Worm (Caenorhabditis elegans): ENCODE data around the gene F49E8.8.

The F49E8.8 gene

ce11 chrIV:7510829-7511228 lies 45.6 kb upstream of the F49E8.8 start:
- TF ChIP-seq efl-1 (optimal IDR thresholded peaks at IDR 0.05) (peak in 1 of 2 experiments; percentile 10), efl-1 (GFP tag; optimal IDR thresholded peaks at IDR 0.05 in 1 of 2) (peak in 1 of 2 experiments; percentile 40), lin-35 (GFP tag; optimal IDR thresholded peaks at IDR 0.05) (peak in 1 of 2 experiments; percentile 7), dpl-1 (GFP tag; optimal IDR thresholded peaks at IDR 0.05) (peak in 2 of 3 experiments; percentile 29 to 37), ama-1 (optimal IDR thresholded peaks at IDR 0.05) (no peak)

- TF ChIP-seq zag-1 (tag; optimal IDR thresholded peaks at IDR 0.05) (no peak), skn-1 (tag; optimal IDR thresholded peaks at IDR 0.05) (no peak), C04F5.9 (tag; optimal IDR thresholded peaks at IDR 0.05) (no peak), Y116A8C.19 (tag; optimal IDR thresholded peaks at IDR 0.05; ENCODE audit: borderline replicate concordance) (no peak), mef-2 (tag; optimal IDR thresholded peaks at IDR 0.05) (no peak), nhr-71 (tag; optimal IDR thresholded peaks at IDR 0.05) (peak; percentile 70), dsc-1 (tag; optimal IDR thresholded peaks at IDR 0.05) (peak; percentile 20), sox-4 (tag; optimal IDR thresholded peaks at IDR 0.05) (no peak), hlh-4 (tag; optimal IDR thresholded peaks at IDR 0.05) (no peak), ceh-88 (GFP tag; IDR thresholded peaks at IDR 0.05) (no peak), irx-1 (tag; optimal IDR thresholded peaks at IDR 0.05) (no peak), unc-62 (GFP tag; optimal IDR thresholded peaks at IDR 0.05) (no peak), fos-1 (tag; optimal IDR thresholded peaks at IDR 0.05) (no peak), xbp-1 (tag; optimal IDR thresholded peaks at IDR 0.05) (peak; percentile 42), pag-3 (tag; optimal IDR thresholded peaks at IDR 0.05; ENCODE audit: borderline replicate concordance, insufficient read depth) (no peak), nhr-47 (tag; optimal IDR thresholded peaks at IDR 0.05) (peak; percentile 39), alr-1 (tag; optimal IDR thresholded peaks at IDR 0.05; ENCODE audit: borderline replicate concordance) (no peak), sup-37 (GFP tag; optimal IDR thresholded peaks at IDR 0.05) (no peak), nhr-28 (tag; optimal IDR thresholded peaks at IDR 0.05) (no peak), sptf-1 (tag; optimal IDR thresholded peaks at IDR 0.05) (no peak), dpl-1 (GFP tag; optimal IDR thresholded peaks at IDR 0.05) (peak; percentile 37 to 59 (median 55)), blmp-1 (tag; optimal IDR thresholded peaks at IDR 0.05) (peak; percentile 53), nhr-20 (tag; optimal IDR thresholded peaks at IDR 0.05) (peak; percentile 52), hlh-17 (GFP tag; optimal IDR thresholded peaks at IDR 0.05; ENCODE audit: borderline replicate concordance) (no peak), efl-3 (GFP tag; optimal IDR thresholded peaks at IDR 0.05) (no peak), ceh-82 (tag; optimal IDR thresholded peaks at IDR 0.05) (peak in 2 of 3 experiments; percentile 15 to 27), mep-1 (tag; optimal IDR thresholded peaks at IDR 0.05) (peak; percentile 57), unc-130 (tag; optimal IDR thresholded peaks at IDR 0.05) (no peak), aly-2 (tag; optimal IDR thresholded peaks at IDR 0.05) (no peak), rnt-1 (tag; optimal IDR thresholded peaks at IDR 0.05) (peak; percentile 7), lir-3 (tag; optimal IDR thresholded peaks at IDR 0.05; ENCODE audit: poor library complexity) (no peak), lin-39 (tag; optimal IDR thresholded peaks at IDR 0.05) (no peak), isw-1 (GFP tag; IDR thresholded peaks at IDR 0.05) (no peak), C16A3.4 (tag; optimal IDR thresholded peaks at IDR 0.05) (peak; percentile 60), efl-1 (optimal IDR thresholded peaks at IDR 0.05) (peak; percentile 29 to 63), efl-1 (GFP tag; optimal IDR thresholded peaks at IDR 0.05 in 1 of 2) (peak; percentile 44 to 55), unc-86 (tag; optimal IDR thresholded peaks at IDR 0.05) (no peak), ces-1 (GFP tag; optimal IDR thresholded peaks at IDR 0.05) (no peak), unc-98 (GFP tag; IDR thresholded peaks at IDR 0.05) (no peak), nhr-77 (tag; optimal IDR thresholded peaks at IDR 0.05) (peak; percentile 16), lin-14 (GFP tag; optimal IDR thresholded peaks at IDR 0.05) (peak; percentile 48), lin-13 (GFP tag; optimal IDR thresholded peaks at IDR 0.05) (no peak), nhr-237 (tag; optimal IDR thresholded peaks at IDR 0.05) (no peak), nhr-12 (tag; optimal IDR thresholded peaks at IDR 0.05) (no peak), ama-1 (optimal IDR thresholded peaks at IDR 0.05) (no peak), nhr-19 (GFP tag; conservative IDR thresholded peaks at IDR 0.05) (peak; percentile 13; the same call in 1 of the 2 replicates), tlp-1 (tag; optimal IDR thresholded peaks at IDR 0.05) (no peak), unc-30 (tag; optimal IDR thresholded peaks at IDR 0.05) (no peak), nhr-85 (tag) (peak; percentile 68)
Observed at ce11 chrIV:7512617-7513233, 43.7 kb upstream of the F49E8.8 start, which contains the start of the genes plc-4 and R05G6.4. Gene plc-4, minus strand, starts transcription at chrIV:7512667. Gene R05G6.4, plus strand, starts transcription at chrIV:7513233.

Data from whole organism, L1 larva.